Fruit fly (Drosophila melanogaster): ENCODE measurements around the gene ttm2.

The ttm2 gene

DNA sequence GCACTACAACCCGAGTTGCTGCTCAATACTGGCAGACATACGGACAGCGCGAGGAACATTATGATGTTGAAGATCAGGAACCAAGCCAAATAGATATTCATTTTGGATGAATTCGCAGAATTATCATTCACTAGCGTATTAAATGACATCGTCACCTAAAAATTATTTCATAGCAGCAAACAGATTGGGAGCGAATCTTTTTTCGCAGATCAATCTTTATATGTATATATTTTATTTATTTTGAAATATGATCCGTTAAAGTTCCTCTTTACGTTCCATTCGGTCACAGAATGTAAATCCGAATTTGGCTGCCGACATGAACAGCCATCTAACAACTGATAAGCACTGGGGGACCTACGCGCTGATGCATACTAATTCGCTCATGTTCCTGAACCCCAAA, 9.1 kb upstream of the ttm2 start, which contains the start of gene CG34263:
TSS of gene CG34263 (minus strand) at position 101 of the 400 bp plus-strand sequence.
- TF ChIP-seq CG11617 (GFP tag; optimal IDR thresholded peaks at IDR 0.05) (no peak), pad (GFP tag; optimal IDR thresholded peaks at IDR 0.05) (no peak), bab1 (GFP tag; optimal IDR thresholded peaks at IDR 0.05) (no peak), CG33017 (tag; optimal IDR thresholded peaks at IDR 0.05) (no peak)

DNA sequence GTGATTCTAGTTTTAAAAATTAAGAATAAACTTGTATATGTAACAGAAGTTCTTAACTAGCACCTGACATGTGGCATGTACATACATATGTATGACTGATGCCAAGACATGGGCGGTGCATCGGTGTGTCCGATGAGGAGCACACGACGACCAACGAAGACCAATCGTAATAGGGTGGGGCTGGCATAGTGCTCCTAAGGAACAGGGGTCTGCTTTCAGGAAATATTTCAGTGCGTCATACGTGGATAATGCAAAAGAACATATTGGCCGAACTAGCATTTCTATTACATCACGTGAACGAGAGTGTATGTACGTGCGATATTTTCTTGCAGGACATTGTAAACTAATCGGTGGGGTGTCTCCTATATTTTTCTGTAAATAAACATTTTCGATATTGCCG, 7.9 kb upstream of the ttm2 start, which contains the start of gene miple1:
TSS of gene miple1 (plus strand) at position 217 of the 400 bp plus-strand sequence.
- TF ChIP-seq Mnt (GFP tag; optimal IDR thresholded peaks at IDR 0.05): no peak
- no peak for TF ChIP-seq CG5204 (GFP tag; optimal IDR thresholded peaks at IDR 0.05)

DNA sequence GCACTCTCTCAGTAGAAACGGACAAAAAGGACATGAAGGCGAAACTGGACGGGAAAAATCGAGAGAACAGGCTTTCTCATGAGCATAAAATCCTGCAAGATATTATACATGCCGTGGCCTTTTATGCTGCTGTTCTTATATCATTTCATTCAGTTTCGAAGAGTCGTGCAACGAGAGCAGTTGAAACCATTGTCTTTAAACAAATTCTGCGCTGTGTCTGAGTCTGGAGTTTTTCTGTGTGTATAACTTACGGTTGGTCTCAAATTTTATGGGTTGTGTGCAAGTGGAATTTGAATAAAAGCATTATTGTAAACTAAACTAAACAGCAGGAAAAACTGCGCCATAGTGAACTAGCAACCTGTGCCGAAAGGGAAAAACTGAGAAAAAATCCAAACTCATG, 7.3 kb upstream of the ttm2 start:
- TF ChIP-seq CG14711 (tag; optimal IDR thresholded peaks at IDR 0.05) (no peak), CG12768 (GFP tag; optimal IDR thresholded peaks at IDR 0.05) (no peak), pad (GFP tag; optimal IDR thresholded peaks at IDR 0.05) (no peak), ovo (GFP tag; optimal IDR thresholded peaks at IDR 0.05) (no peak), bab1 (GFP tag; optimal IDR thresholded peaks at IDR 0.05) (no peak), CG5204 (GFP tag; optimal IDR thresholded peaks at IDR 0.05) (no peak), Hr96 (GFP tag; optimal IDR thresholded peaks at IDR 0.05) (no peak), kay (GFP tag; ENCODE audit: borderline replicate concordance) (no peak), Crg-1 (GFP tag; optimal IDR thresholded peaks at IDR 0.05) (no peak), tj (GFP tag; optimal IDR thresholded peaks at IDR 0.05) (no peak), CG11617 (GFP tag; optimal IDR thresholded peaks at IDR 0.05) (no peak), CG7045 (GFP tag; optimal IDR thresholded peaks at IDR 0.05) (no peak), CG1620 (GFP tag; optimal IDR thresholded peaks at IDR 0.05) (no peak), toe (GFP tag; optimal IDR thresholded peaks at IDR 0.05) (no peak), CG33017 (tag; optimal IDR thresholded peaks at IDR 0.05) (no peak), cnc (optimal IDR thresholded peaks at IDR 0.05) (no peak)

DNA sequence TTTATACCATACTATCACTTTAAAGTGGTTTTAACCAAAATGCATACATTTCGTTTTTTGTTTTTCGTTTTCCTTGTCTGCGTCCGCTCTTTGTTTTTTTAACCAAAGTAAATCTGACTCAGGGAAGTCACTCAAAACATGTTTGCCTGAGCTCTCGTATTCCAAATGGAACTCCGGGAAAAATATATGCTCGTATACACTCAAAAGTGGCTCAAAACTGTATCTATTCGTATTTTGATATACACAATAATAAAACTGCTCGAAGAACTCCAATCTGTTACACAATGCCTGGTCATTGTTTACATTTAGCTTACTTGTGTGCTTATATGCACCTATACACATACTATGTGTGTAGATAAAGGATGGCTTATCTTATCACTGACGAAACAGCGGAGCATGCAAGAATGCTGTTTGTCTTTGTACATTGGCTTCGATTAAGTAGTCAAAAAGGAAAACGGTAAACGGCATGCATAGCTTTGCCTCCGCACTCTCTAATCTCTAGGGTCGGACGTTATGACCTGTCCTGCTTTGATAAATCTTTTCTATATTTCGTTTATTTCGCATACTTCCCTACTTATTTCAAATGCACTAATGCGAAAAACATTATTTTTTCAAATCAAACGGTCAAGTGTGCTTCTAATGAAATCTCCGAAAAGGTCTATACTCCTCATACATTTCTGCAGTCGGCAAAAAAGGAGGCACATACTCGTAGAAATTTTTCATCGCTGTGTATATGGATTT, 4.0 kb upstream of the ttm2 start, which contains the start of gene miple2:
TSS of gene miple2 (plus strand) at position 441 of the 741 bp plus-strand sequence.
- TF ChIP-seq Crg-1 (GFP tag; optimal IDR thresholded peaks at IDR 0.05): no peak
- no peak for TF ChIP-seq CG12768 (GFP tag; optimal IDR thresholded peaks at IDR 0.05)
- TF ChIP-seq tj (GFP tag; optimal IDR thresholded peaks at IDR 0.05): peak; percentile 68
- peak; percentile 1 for TF ChIP-seq cic (GFP tag; optimal IDR thresholded peaks at IDR 0.05)
- TF ChIP-seq CG33017 (tag; optimal IDR thresholded peaks at IDR 0.05): no peak
- no peak for TF ChIP-seq CG14711 (tag; optimal IDR thresholded peaks at IDR 0.05)
- TF ChIP-seq Clk (GFP tag; optimal IDR thresholded peaks at IDR 0.05): no peak
- TF ChIP-seq Hr96 (GFP tag; optimal IDR thresholded peaks at IDR 0.05): no peak
- peak; percentile 50 to 70 for TF ChIP-seq cnc (optimal IDR thresholded peaks at IDR 0.05)
- TF ChIP-seq toe (GFP tag; optimal IDR thresholded peaks at IDR 0.05): no peak
- peak; percentile 14 for TF ChIP-seq CG11617 (GFP tag; optimal IDR thresholded peaks at IDR 0.05)
- no peak for TF ChIP-seq ovo (GFP tag; optimal IDR thresholded peaks at IDR 0.05)
- TF ChIP-seq bab1 (GFP tag; optimal IDR thresholded peaks at IDR 0.05): no peak
- TF ChIP-seq CG7101 (tag; optimal IDR thresholded peaks at IDR 0.05): peak; percentile 10
- peak; percentile 27 for TF ChIP-seq pad (GFP tag; optimal IDR thresholded peaks at IDR 0.05)
- no peak for TF ChIP-seq Mnt (GFP tag; optimal IDR thresholded peaks at IDR 0.05)
- TF ChIP-seq CG5204 (GFP tag; optimal IDR thresholded peaks at IDR 0.05): no peak

DNA sequence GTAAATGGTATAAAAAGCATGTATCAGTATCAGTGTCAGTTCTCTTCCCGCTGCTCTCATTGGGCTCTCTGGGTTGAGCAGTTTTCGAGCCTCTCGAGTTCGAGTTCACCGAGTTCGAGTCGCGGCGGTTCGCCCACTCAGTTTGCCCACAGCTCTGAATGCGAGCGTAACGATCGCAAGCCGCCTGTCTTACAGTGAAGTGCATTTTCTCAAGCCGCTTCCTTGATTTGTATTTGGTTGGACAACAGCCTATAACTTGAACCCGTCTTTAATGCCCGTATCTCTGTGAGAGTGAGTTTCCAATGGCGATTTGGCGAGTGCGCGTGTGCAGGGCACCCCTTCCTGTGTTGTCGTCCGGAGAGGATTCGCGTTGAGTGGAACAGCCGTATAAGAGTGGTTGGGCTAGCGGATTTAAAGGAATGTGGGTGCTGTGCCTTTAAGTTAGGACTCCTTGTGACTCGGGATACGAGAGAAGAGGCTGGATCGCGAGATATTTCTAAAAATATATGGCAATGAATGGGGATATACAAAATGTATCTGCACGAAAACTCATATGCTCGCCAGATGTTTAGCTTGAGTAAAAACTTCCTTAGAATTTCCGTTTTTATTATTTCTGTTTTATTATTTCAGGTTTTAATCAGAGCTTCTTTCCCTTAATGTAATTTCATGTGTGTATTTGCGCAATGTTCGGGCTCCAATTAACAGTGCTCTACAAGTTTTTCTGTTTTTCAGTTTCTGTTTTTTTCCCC, 3.3 kb upstream of the ttm2 start:
- TF ChIP-seq toe (GFP tag; optimal IDR thresholded peaks at IDR 0.05) (no peak), pad (GFP tag; optimal IDR thresholded peaks at IDR 0.05) (no peak), bab1 (GFP tag; optimal IDR thresholded peaks at IDR 0.05) (peak; percentile 13), Clk (GFP tag; optimal IDR thresholded peaks at IDR 0.05) (no peak), CG12768 (GFP tag; optimal IDR thresholded peaks at IDR 0.05) (no peak), Crg-1 (GFP tag; optimal IDR thresholded peaks at IDR 0.05) (no peak)

DNA sequence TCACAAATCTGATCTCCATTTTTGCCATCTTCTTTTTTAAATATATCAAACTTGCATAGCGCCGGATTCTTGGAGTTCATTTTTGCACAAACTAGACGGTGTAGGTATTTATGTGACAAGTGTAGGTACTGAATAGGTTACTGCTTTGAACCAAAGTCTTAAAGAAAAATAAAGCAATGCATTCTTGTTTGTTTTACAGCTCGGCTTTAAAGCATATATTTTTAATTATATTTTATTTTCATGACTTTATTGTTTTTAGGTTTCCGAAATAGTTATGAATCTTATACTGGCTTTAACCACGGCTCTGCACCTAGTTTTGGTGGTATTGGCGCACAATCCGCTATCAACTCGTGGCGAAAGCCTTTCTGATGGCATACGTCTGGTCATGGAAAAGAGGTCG, 1.7 kb upstream of the ttm2 start, which contains the start of gene CG32845:
TSS of gene CG32845 (minus strand) at position 101 of the 400 bp plus-strand sequence.
- TF ChIP-seq CG14711 (tag; optimal IDR thresholded peaks at IDR 0.05) (no peak), CG12768 (GFP tag; optimal IDR thresholded peaks at IDR 0.05) (no peak)

All from whole organism, adult.